Worm (Caenorhabditis elegans) whole organism, early embryonic: ENCODE results near the gene mbf-1.

Source experiments
- B0310.2 ChIP-seq: sonication (generic microtip); optimal IDR thresholded peaks from 2 replicates; lab custom pipeline; 2016; ENCODE audit warnings: mild to moderate bottlenecking, missing genetic modification characterization, missing compliant biosample characterization
- aly-1 ChIP-seq: sonication (generic microtip); optimal IDR thresholded peaks from 2 replicates; lab custom pipeline; 2016; ENCODE audit warnings: missing genetic modification characterization, missing compliant biosample characterization
- ama-1 ChIP-seq: fragments of 150-350 bp; optimal IDR thresholded peaks from 2 replicates; lab custom pipeline; 2014
- ceh-13 ChIP-seq: fragments of 200-800 bp; sonication (Bioruptor generic); optimal IDR thresholded peaks from 2 replicates; lab custom pipeline; 2018; ENCODE audit warnings: mild to moderate bottlenecking, missing genetic modification characterization, missing compliant biosample characterization
- ceh-36 ChIP-seq: sonication (generic microtip); optimal IDR thresholded peaks from 2 replicates; lab custom pipeline; 2016; ENCODE audit warnings: missing genetic modification characterization, inconsistent platforms, missing compliant biosample characterization
- ets-7 ChIP-seq: sonication (generic microtip); optimal IDR thresholded peaks from 2 replicates; lab custom pipeline; 2016; ENCODE audit warnings: missing genotype, missing genetic modification characterization, missing compliant biosample characterization
- flt-1 ChIP-seq: fragments of 200-800 bp; sonication (Bioruptor generic); IDR thresholded peaks from 2 replicates; pipeline ENCODE4 v1.3.6; 2022; ENCODE audit warnings: missing genetic modification characterization, missing compliant biosample characterization
- hmg-4 ChIP-seq: fragments of 200-800 bp; sonication (Bioruptor generic); optimal IDR thresholded peaks from 2 replicates; lab custom pipeline; 2018; ENCODE audit warnings: mild to moderate bottlenecking, missing genetic modification characterization, missing compliant biosample characterization
- hnd-1 ChIP-seq: sonication (generic microtip); optimal IDR thresholded peaks from 2 replicates; lab custom pipeline; 2016; ENCODE audit warnings: missing genetic modification characterization, missing compliant biosample characterization
- pes-1 ChIP-seq: fragments of 200-800 bp; sonication (Bioruptor generic); IDR thresholded peaks from 2 replicates; pipeline ENCODE4 v1.3.6; 2022; ENCODE audit warnings: missing genetic modification reagents, missing genetic modification characterization, missing compliant biosample characterization
- scrt-1 ChIP-seq: fragments of 200-800 bp; sonication (Bioruptor generic); IDR thresholded peaks from 2 replicates; pipeline ENCODE4 v1.3.6; 2022; ENCODE audit warnings: missing genetic modification characterization, missing compliant biosample characterization
- sea-1 ChIP-seq: fragments of 200-800 bp; sonication (Bioruptor generic); conservative IDR thresholded peaks from 2 replicates; pipeline ENCODE4 v1.3.6; 2022; ENCODE audit warnings: missing genetic modification characterization, missing compliant biosample characterization
- tbx-37 ChIP-seq: fragments of 200-800 bp; sonication (Bioruptor generic); conservative IDR thresholded peaks from 2 replicates; pipeline ENCODE4 v1.3.6; 2022; ENCODE audit warnings: missing genetic modification reagents, missing genetic modification characterization, missing compliant biosample characterization
- tra-4 ChIP-seq: sonication (generic microtip); optimal IDR thresholded peaks from 2 replicates; lab custom pipeline; 2017; ENCODE audit warnings: missing genetic modification characterization, missing compliant biosample characterization

- no peak for TF ChIP-seq ama-1 (lab: Kevin White, UChicago)
- TF ChIP-seq ceh-13, result no peak
- no peak for TF ChIP-seq sea-1
- TF ChIP-seq aly-1 (tag; lab: Kevin White, UChicago), result no peak
- TF ChIP-seq pes-1 (GFP tag; lab: Robert Waterston, UW), result no peak
- no peak for TF ChIP-seq ceh-36 (tag; lab: Kevin White, UChicago)
- no peak for TF ChIP-seq hnd-1 (tag; lab: Kevin White, UChicago)
- TF ChIP-seq tra-4 (tag; lab: Kevin White, UChicago), result no peak
- no peak for TF ChIP-seq hmg-4 (GFP tag; lab: Kevin White, UChicago)
- TF ChIP-seq scrt-1 (GFP tag; lab: Robert Waterston, UW), result no peak
- TF ChIP-seq B0310.2 (tag; lab: Kevin White, UChicago), result no peak
- TF ChIP-seq flt-1 (GFP tag; lab: Robert Waterston, UW), result no peak
- TF ChIP-seq ets-7, result no peak
- TF ChIP-seq tbx-37 (GFP tag; lab: Robert Waterston, UW), result no peak
Measured at ce11 chrIV:11494924-11495323, 14.8 kb upstream of the mbf-1 start.
